Worm (Caenorhabditis elegans): ENCODE measurements around the gene C03A3.9.
A peak's percentile ranks its signal among the peaks of the same experiment; 100 is the strongest.

C03A3.9 gene

DNA sequence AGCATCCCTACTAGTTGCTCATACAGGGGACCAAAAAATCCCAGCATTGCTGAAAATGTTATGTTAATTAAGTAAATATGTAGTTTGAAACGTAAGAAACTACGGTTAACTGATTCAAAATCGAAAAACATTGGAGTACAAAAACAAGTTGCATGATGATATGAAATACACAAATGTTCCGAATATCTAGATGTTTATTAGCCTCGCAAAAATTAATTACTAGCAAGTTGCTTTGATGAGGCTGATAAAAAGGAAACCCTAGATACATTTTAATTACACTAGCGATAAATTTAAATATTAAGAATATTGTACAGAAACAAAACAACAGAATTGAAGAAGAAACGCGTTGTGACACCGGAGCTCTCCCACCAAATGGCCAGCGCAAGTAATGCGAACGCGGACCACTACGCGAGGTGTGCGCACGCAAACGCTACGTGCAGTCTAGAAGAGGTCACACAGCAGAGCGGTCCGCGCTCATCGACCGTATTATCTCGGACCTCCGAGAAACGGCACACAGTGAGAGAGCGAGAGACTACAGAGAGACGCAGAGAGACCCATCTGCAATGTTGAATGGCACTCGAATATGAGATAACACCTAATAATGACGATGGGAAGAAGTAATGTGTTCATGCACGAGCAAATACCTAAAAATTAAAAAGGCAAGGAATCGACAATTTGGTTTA is 30.0 kb downstream of the C03A3.9 start, which contains the start of gene inx-2 (continued):
- TF ChIP-seq ref-2 (tag; optimal IDR thresholded peaks at IDR 0.05) (no peak), ceh-48 (tag; optimal IDR thresholded peaks at IDR 0.05) (no peak), syd-9 (tag; optimal IDR thresholded peaks at IDR 0.05) (no peak), gmeb-2 (tag; optimal IDR thresholded peaks at IDR 0.05) (no peak), unc-3 (GFP tag; conservative IDR thresholded peaks at IDR 0.05) (no peak), unc-3 (tag; optimal IDR thresholded peaks at IDR 0.05) (no peak), sdc-2 (tag; optimal IDR thresholded peaks at IDR 0.05) (peak; percentile 50), pros-1 (tag; optimal IDR thresholded peaks at IDR 0.05) (no peak), dve-1 (tag; optimal IDR thresholded peaks at IDR 0.05) (no peak), hlh-8 (tag; optimal IDR thresholded peaks at IDR 0.05) (no peak), unc-86 (tag; optimal IDR thresholded peaks at IDR 0.05) (no peak), ceh-2 (tag; optimal IDR thresholded peaks at IDR 0.05) (no peak), tbx-2 (tag; optimal IDR thresholded peaks at IDR 0.05) (peak; percentile 63), Y22D7AL.16 (tag; optimal IDR thresholded peaks at IDR 0.05) (no peak), eyg-1 (tag; optimal IDR thresholded peaks at IDR 0.05) (no peak), K02D7.2 (tag; optimal IDR thresholded peaks at IDR 0.05) (no peak), pqm-1 (tag; optimal IDR thresholded peaks at IDR 0.05) (no peak), lin-11 (tag; optimal IDR thresholded peaks at IDR 0.05) (no peak), ttx-3 (tag; optimal IDR thresholded peaks at IDR 0.05) (no peak), nhr-11 (tag; optimal IDR thresholded peaks at IDR 0.05) (no peak), ama-1 (optimal IDR thresholded peaks at IDR 0.05) (no peak), ets-4 (tag; optimal IDR thresholded peaks at IDR 0.05) (no peak), fkh-6 (tag; optimal IDR thresholded peaks at IDR 0.05) (no peak), tbx-7 (tag; optimal IDR thresholded peaks at IDR 0.05) (no peak), ceh-18 (tag; optimal IDR thresholded peaks at IDR 0.05) (no peak), ceh-45 (GFP tag; IDR thresholded peaks at IDR 0.05) (no peak), hlh-30 (tag; optimal IDR thresholded peaks at IDR 0.05; ENCODE audit: insufficient read depth) (peak; percentile 36), elt-4 (tag; optimal IDR thresholded peaks at IDR 0.05) (no peak), T23F11.4 (GFP tag; optimal IDR thresholded peaks at IDR 0.05) (no peak), elt-2 (tag; optimal IDR thresholded peaks at IDR 0.05) (peak; percentile 44), F13H6.1 (tag; optimal IDR thresholded peaks at IDR 0.05) (no peak), fax-1 (tag; optimal IDR thresholded peaks at IDR 0.05) (no peak), ceh-22 (tag; optimal IDR thresholded peaks at IDR 0.05) (no peak), ceh-6 (GFP tag; optimal IDR thresholded peaks at IDR 0.05) (no peak), ahr-1 (tag; optimal IDR thresholded peaks at IDR 0.05) (no peak), pag-3 (tag; optimal IDR thresholded peaks at IDR 0.05; ENCODE audit: borderline replicate concordance) (no peak), pha-4 (tag; optimal IDR thresholded peaks at IDR 0.05) (no peak), hlh-15 (tag; optimal IDR thresholded peaks at IDR 0.05) (no peak), unc-42 (tag; optimal IDR thresholded peaks at IDR 0.05) (no peak), ceh-31 (tag; optimal IDR thresholded peaks at IDR 0.05) (peak; percentile 36), hlh-13 (GFP tag; optimal IDR thresholded peaks at IDR 0.05) (no peak), ztf-16 (tag; optimal IDR thresholded peaks at IDR 0.05) (no peak), fkh-10 (GFP tag; optimal IDR thresholded peaks at IDR 0.05) (no peak), ceh-34 (tag; optimal IDR thresholded peaks at IDR 0.05) (peak; percentile 19)
